Worm (Caenorhabditis elegans): ENCODE results near the gene acc-3.
A peak's percentile ranks its signal among the peaks of the same experiment; 100 is the strongest.

Gene acc-3

DNA sequence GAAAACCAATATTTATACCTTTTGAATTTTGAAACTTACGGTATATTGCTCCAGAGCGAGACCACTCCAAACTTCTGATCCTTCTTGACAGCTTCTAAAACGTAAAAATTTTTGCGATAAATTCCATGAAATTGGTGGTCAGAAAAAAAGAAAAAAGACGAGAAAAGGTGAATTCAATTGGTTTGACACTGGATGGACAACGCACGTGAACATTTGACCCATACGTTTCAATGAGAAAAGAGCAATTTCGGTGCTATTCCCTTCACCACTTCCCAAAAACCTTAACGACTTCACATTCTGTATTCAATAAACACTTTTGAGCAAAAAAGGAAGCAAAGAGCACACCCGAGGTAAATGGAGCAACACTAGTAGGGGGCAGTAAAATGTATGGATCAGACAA, at the start of gene acc-3:
TSS of gene acc-3 (minus strand) at position 101 of the 400 bp plus-strand sequence.
- no peak for TF ChIP-seq peb-1 (tag; optimal IDR thresholded peaks at IDR 0.05)
- TF ChIP-seq nhr-21 (tag; optimal IDR thresholded peaks at IDR 0.05) = no peak
- TF ChIP-seq nhr-10 (tag; optimal IDR thresholded peaks at IDR 0.05) = no peak

DNA sequence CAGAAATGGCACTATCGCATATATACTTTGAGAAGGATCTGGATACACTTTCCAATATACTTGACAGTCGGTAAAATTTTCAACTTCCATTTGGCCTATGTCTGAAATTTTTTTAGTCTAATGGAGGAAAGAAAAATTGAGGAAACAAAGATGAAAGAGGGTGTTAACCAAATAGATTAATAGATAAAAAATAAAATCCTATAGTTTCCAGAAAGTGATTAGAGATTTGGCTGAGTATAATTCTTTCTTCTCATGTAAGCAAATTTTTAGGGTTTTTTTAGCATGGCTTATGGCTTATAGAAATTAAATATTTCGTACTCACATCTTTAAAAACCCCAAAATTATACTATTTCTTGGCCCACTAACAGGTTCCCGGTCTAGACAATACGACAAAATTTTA, 42.6 kb upstream of the acc-3 start, which contains the start of gene npr-1:
TSS of gene npr-1 (minus strand) at position 101 of the 400 bp plus-strand sequence.
- TF ChIP-seq sma-9 (GFP tag; optimal IDR thresholded peaks at IDR 0.05) (no peak), sma-9 (tag; optimal IDR thresholded peaks at IDR 0.05) (no peak), Y55F3AM.14 (GFP tag; optimal IDR thresholded peaks at IDR 0.05) (no peak), R02D3.7 (tag; optimal IDR thresholded peaks at IDR 0.05) (no peak), nhr-21 (tag; optimal IDR thresholded peaks at IDR 0.05) (no peak), egl-27 (tag; optimal IDR thresholded peaks at IDR 0.05) (no peak), nhr-129 (tag; optimal IDR thresholded peaks at IDR 0.05) (no peak), nhr-237 (tag; optimal IDR thresholded peaks at IDR 0.05) (no peak), nhr-11 (tag; optimal IDR thresholded peaks at IDR 0.05) (no peak), ama-1 (optimal IDR thresholded peaks at IDR 0.05) (no peak), gmeb-1 (tag; optimal IDR thresholded peaks at IDR 0.05) (no peak)

DNA sequence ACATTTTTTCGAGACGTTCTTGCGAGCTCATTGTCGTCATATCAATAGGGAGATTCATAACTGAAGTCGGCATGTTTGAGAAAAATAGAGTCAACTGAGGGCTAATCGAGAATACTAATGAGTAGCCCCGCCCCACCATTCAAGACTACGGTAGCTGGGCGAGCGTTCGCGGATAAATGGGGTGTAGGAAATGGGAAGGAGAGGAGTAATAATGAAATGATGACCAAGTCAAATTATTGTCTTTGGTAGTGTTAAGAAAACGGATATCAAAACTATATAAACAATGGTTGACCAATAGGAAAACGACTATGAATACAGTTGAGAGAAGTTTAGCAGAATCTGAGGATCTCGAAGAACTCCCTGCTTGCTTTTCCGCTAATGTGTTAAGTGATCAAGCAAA, 34.3 kb upstream of the acc-3 start, which contains the start of gene mls-2:
TSS of gene mls-2 (minus strand) at position 101 of the 400 bp plus-strand sequence.
- TF ChIP-seq nhr-10 (tag; optimal IDR thresholded peaks at IDR 0.05) (no peak), ztf-4 (tag; optimal IDR thresholded peaks at IDR 0.05) (no peak), sma-3 (GFP tag; optimal IDR thresholded peaks at IDR 0.05) (no peak), crh-2 (tag; optimal IDR thresholded peaks at IDR 0.05) (no peak), mbf-1 (tag; optimal IDR thresholded peaks at IDR 0.05) (no peak), F13H6.1 (tag; optimal IDR thresholded peaks at IDR 0.05) (no peak), sem-4 (tag; optimal IDR thresholded peaks at IDR 0.05) (no peak), nhr-129 (tag; optimal IDR thresholded peaks at IDR 0.05) (no peak), unc-39 (tag; optimal IDR thresholded peaks at IDR 0.05) (no peak), alr-1 (tag; optimal IDR thresholded peaks at IDR 0.05) (no peak), fos-1 (tag; optimal IDR thresholded peaks at IDR 0.05) (no peak), ztf-11 (tag; optimal IDR thresholded peaks at IDR 0.05) (no peak)

DNA sequence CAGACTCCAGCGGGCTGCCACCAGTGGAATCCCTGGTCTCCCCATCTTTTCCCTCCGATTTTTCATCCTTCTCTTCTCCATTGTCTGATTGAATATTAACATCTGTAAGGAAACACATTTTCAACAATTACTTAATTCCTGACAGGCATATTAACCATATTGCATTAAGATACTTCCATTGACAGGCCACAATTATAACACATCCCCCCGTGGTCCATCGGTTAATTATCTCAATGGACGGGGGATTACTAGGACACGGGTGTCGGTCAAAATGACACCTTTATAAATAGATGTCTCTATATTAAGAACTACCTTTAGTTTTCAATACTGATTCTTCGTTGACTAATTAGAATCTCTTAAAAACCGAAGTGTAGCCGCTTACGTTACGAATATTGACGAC, 32.4 kb upstream of the acc-3 start:
- TF ChIP-seq nhr-129 (tag; optimal IDR thresholded peaks at IDR 0.05) = no peak
- no peak for TF ChIP-seq sma-9 (GFP tag; optimal IDR thresholded peaks at IDR 0.05)
- TF ChIP-seq sma-9 (tag; optimal IDR thresholded peaks at IDR 0.05) = no peak
- no peak for TF ChIP-seq ama-1 (optimal IDR thresholded peaks at IDR 0.05)
- no peak for TF ChIP-seq lin-39 (tag; optimal IDR thresholded peaks at IDR 0.05)
- TF ChIP-seq nhr-6 (tag; optimal IDR thresholded peaks at IDR 0.05) = no peak
- no peak for TF ChIP-seq nhr-25 (tag; optimal IDR thresholded peaks at IDR 0.05)
- no peak for TF ChIP-seq ztf-11 (tag; optimal IDR thresholded peaks at IDR 0.05)
- TF ChIP-seq ztf-4 (tag; optimal IDR thresholded peaks at IDR 0.05) = no peak
- TF ChIP-seq unc-55 (GFP tag; optimal IDR thresholded peaks at IDR 0.05) = no peak
- TF ChIP-seq alr-1 (tag; optimal IDR thresholded peaks at IDR 0.05) = no peak
- TF ChIP-seq snpc-4 (tag; optimal IDR thresholded peaks at IDR 0.05) = no peak
- TF ChIP-seq F13H6.1 (tag; optimal IDR thresholded peaks at IDR 0.05) = no peak

DNA sequence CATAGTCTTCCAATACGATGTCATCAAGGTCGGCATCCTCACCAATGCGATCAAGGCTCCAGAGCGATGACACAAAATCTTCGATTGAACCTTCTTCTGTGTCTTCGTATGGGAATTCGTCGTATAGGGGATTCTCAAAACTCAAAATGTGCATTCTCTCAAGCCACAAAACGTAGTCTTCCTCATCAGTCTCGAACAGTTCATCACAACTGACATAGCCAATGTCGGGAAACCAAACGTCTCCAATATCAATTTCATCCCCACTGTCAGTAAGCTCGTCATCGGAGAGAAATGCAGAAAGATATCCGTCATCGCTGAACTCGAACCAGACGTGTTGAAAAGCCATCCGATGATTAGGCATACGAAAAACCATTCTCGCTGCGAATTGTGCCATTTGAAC, 27.4 kb upstream of the acc-3 start, which contains the start of gene C39E6.2:
TSS of gene C39E6.2 (minus strand) at position 394 of the 400 bp plus-strand sequence.
- TF ChIP-seq fos-1 (tag; optimal IDR thresholded peaks at IDR 0.05) = no peak
- no peak for TF ChIP-seq elt-3 (tag; optimal IDR thresholded peaks at IDR 0.05)
- no peak for TF ChIP-seq ztf-11 (tag; optimal IDR thresholded peaks at IDR 0.05)
- TF ChIP-seq nhr-23 (tag; optimal IDR thresholded peaks at IDR 0.05) = no peak
- no peak for TF ChIP-seq lin-39 (tag; optimal IDR thresholded peaks at IDR 0.05)
- TF ChIP-seq aly-2 (tag; optimal IDR thresholded peaks at IDR 0.05) = no peak
- TF ChIP-seq ZK546.5 (tag; optimal IDR thresholded peaks at IDR 0.05) = no peak
- no peak for TF ChIP-seq nhr-10 (tag; optimal IDR thresholded peaks at IDR 0.05)
- TF ChIP-seq nhr-21 (tag; optimal IDR thresholded peaks at IDR 0.05) = no peak
- TF ChIP-seq nhr-12 (tag; optimal IDR thresholded peaks at IDR 0.05) = no peak

DNA sequence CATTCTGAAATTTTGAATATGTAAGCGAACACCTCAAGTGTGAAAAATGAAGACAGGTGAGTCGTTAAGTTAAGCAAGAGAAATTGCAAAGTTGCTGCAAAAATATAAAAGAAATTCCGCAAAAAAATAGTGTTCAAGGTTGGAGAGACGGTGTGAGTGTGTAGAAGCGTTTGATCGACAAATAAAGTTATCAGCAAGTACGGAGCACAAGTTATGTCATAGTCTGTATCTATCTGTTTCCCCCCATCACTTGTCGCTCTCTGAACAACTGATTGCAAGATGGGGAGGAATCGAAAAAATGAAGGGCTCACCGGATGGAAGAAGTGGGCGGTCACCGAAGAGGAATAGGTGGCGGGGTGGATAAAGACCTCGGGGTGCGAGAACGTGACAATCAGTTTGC, 21.8 kb upstream of the acc-3 start, which contains the start of gene lon-2:
TSS of gene lon-2 (minus strand) at position 4 of the 400 bp plus-strand sequence.
- TF ChIP-seq fos-1 (tag; optimal IDR thresholded peaks at IDR 0.05) (peak; percentile 83), mbf-1 (tag; optimal IDR thresholded peaks at IDR 0.05) (no peak)

Measured in whole organism, L2 larva.